Fruit fly (Drosophila melanogaster): Measurements from ENCODE around the gene CG5078.
"Not testable (repeated sequence)": the region's sequence is repeated elsewhere in the genome, so short reads cannot be mapped to it uniquely, and the experiment has no call there.

DNA sequence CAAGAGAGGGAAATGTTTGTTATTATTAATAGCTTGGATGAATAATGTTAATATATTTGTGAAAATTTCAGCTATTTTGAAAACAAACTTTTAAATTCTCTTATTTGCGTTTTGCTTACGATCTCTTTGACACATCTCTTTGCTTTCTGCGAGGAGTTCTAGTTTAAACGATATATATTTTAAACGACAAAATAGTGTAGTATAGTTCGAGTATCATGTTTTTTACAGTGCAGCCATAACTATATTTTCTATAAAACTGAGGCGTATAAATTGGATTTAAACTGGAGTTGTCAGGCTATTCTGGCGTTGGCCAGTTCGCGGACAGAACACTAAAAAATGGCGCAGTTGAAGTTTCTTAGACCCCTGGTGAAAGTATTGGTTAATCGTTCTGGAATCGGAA is 6.3 kb upstream of the CG5078 start, which contains the start of gene CG18281:
- not testable (repeated sequence) for TF ChIP-seq CTCF, CG8478 (optimal IDR thresholded peaks at IDR 0.05)
